Fruit fly (Drosophila melanogaster) whole organism, embryonic: Measurements from ENCODE around the gene CG33060.
A peak's percentile ranks its signal among the peaks of the same experiment; 100 is the strongest.

ENCODE experiments used
- ATbp ChIP-seq: fragments of 200-800 bp; sonication (Bioruptor generic); optimal IDR thresholded peaks from 2 replicates; lab custom pipeline; 2017; ENCODE audit warnings: missing biosample characterization, mild to moderate bottlenecking, missing genetic modification characterization, missing genetic modification reagents
- Bteb2 ChIP-seq: fragments of 200-800 bp; sonication (Bioruptor generic); optimal IDR thresholded peaks from 2 replicates; lab custom pipeline; 2016; ENCODE audit warnings: missing biosample characterization, missing genetic modification characterization
- CG10543 ChIP-seq: fragments of 200-800 bp; sonication (Bioruptor generic); optimal IDR thresholded peaks from 3 replicates; lab custom pipeline; 2017; ENCODE audit warnings: missing biosample characterization, mild to moderate bottlenecking, missing genetic modification characterization, moderate library complexity
- CG13624 ChIP-seq: fragments of 200-800 bp; sonication (Bioruptor generic); optimal IDR thresholded peaks from 2 replicates; lab custom pipeline; 2016; ENCODE audit warnings: missing biosample characterization, missing genetic modification characterization
- CG14014 ChIP-seq: fragments of 200-800 bp; sonication (Bioruptor generic); IDR thresholded peaks from 2 replicates; pipeline ENCODE4 v1.3.6; 2022; ENCODE audit warnings: missing biosample characterization, missing genetic modification characterization
- CG17568 ChIP-seq: fragments of 200-800 bp; sonication (Bioruptor generic); optimal IDR thresholded peaks from 2 replicates; lab custom pipeline; 2018; ENCODE audit warnings: missing biosample characterization, mild to moderate bottlenecking, missing genetic modification characterization, moderate library complexity
- CG17802 ChIP-seq: fragments of 200-800 bp; sonication (Bioruptor generic); optimal IDR thresholded peaks from 2 replicates; lab custom pipeline; 2018; ENCODE audit warnings: missing biosample characterization, mild to moderate bottlenecking, missing genetic modification characterization, moderate library complexity
- CG3065 ChIP-seq: fragments of 200-800 bp; sonication (Bioruptor generic); optimal IDR thresholded peaks from 2 replicates; lab custom pipeline; 2016; ENCODE audit warnings: missing biosample characterization, missing genetic modification characterization
- CG34422 ChIP-seq: fragments of 200-800 bp; sonication (Bioruptor generic); IDR thresholded peaks from 3 replicates; pipeline ENCODE4 v1.3.6; 2022; ENCODE audit warnings: missing biosample characterization, missing genetic modification characterization
- CG4424 ChIP-seq: fragments of 200-800 bp; sonication (Bioruptor generic); optimal IDR thresholded peaks from 3 replicates; lab custom pipeline; 2016; ENCODE audit warnings: missing biosample characterization, missing genetic modification characterization
- CG4820 ChIP-seq: fragments of 200-800 bp; sonication (Bioruptor generic); optimal IDR thresholded peaks from 3 replicates; lab custom pipeline; 2016; ENCODE audit warnings: missing biosample characterization, missing genetic modification characterization
- CG6765 ChIP-seq: fragments of 200-800 bp; sonication (Bioruptor generic); optimal IDR thresholded peaks from 3 replicates; lab custom pipeline; 2017; ENCODE audit warnings: missing biosample characterization, mild to moderate bottlenecking, missing genetic modification characterization
- CG8089 ChIP-seq: fragments of 200-800 bp; sonication (Bioruptor generic); optimal IDR thresholded peaks from 3 replicates; lab custom pipeline; 2016; ENCODE audit warnings: missing biosample characterization, missing genetic modification characterization
- CG9437 ChIP-seq: fragments of 200-800 bp; sonication (Bioruptor generic); optimal IDR thresholded peaks from 2 replicates; lab custom pipeline; 2018; ENCODE audit warnings: missing biosample characterization, mild to moderate bottlenecking, missing genetic modification characterization
- CG9797 ChIP-seq: fragments of 200-800 bp; sonication (Bioruptor generic); optimal IDR thresholded peaks from 3 replicates; lab custom pipeline; 2018; ENCODE audit warnings: missing biosample characterization, mild to moderate bottlenecking, missing genetic modification characterization
- CkIIα-i1 ChIP-seq: fragments of 200-800 bp; sonication (Bioruptor generic); IDR thresholded peaks from 2 replicates; pipeline ENCODE4 v1.3.6; 2022; ENCODE audit warnings: missing biosample characterization, missing genetic modification characterization
- D ChIP-seq, 2 experiments: fragments of 200-800 bp in 1 of 2; fragments of >200 bp in 1 of 2; sonication (Bioruptor generic) in 1 of 2; optimal IDR thresholded peaks; 2 replicates in 1 of 2; 3 replicates in 1 of 2; lab custom pipeline; 2017; ENCODE audit warnings: mild to moderate bottlenecking in 1 of 2, missing biosample characterization in 1 of 2, missing genetic modification characterization in 1 of 2, missing genetic modification reagents in 1 of 2
- Dbx ChIP-seq: fragments of 200-800 bp; sonication (Bioruptor generic); IDR thresholded peaks from 3 replicates; pipeline ENCODE4 v1.3.6; 2022; ENCODE audit warnings: missing biosample characterization, missing genetic modification characterization
- Dek ChIP-seq: fragments of 200-800 bp; sonication (Bioruptor generic); optimal IDR thresholded peaks from 3 replicates; lab custom pipeline; 2019; ENCODE audit warnings: missing biosample characterization, mild to moderate bottlenecking, missing genetic modification characterization, moderate library complexity
- HLH54F ChIP-seq: fragments of 200-800 bp; sonication (Bioruptor generic); optimal IDR thresholded peaks from 3 replicates; lab custom pipeline; 2016; ENCODE audit warnings: missing biosample characterization, missing genetic modification characterization
- Hr51 ChIP-seq, 2 experiments: fragments of 200-800 bp; sonication (Bioruptor generic); optimal IDR thresholded peaks; 2 replicates in 1 of 2; 3 replicates in 1 of 2; lab custom pipeline; 2016 to 2018; ENCODE audit warnings: missing biosample characterization in 2 of 2, missing genetic modification characterization in 2 of 2, mild to moderate bottlenecking in 1 of 2, moderate library complexity in 1 of 2
- Opbp ChIP-seq: fragments of 200-800 bp; sonication (Bioruptor generic); IDR thresholded peaks from 3 replicates; pipeline ENCODE4 v1.3.6; 2022; ENCODE audit warnings: missing biosample characterization, missing genetic modification characterization; ENCODE audit not compliant: partially characterized antibody
- Pdp1 ChIP-seq, 2 experiments: fragments of 200-800 bp; sonication (Bioruptor generic); optimal IDR thresholded peaks; 3 replicates each; lab custom pipeline; 2016; ENCODE audit warnings: missing biosample characterization in 2 of 2, missing genetic modification characterization in 2 of 2, mild to moderate bottlenecking in 1 of 2, moderate library complexity in 1 of 2
- Rfx ChIP-seq: fragments of 200-800 bp; sonication (Bioruptor generic); IDR thresholded peaks from 2 replicates; pipeline ENCODE4 v1.3.6; 2022; ENCODE audit warnings: missing biosample characterization, missing genetic modification characterization
- Ssrp ChIP-seq: fragments of 200-800 bp; sonication (Bioruptor generic); optimal IDR thresholded peaks from 2 replicates; lab custom pipeline; 2018; ENCODE audit warnings: missing biosample characterization, mild to moderate bottlenecking, missing genetic modification characterization, moderate library complexity
- Stat92E ChIP-seq, 3 experiments: fragments of >200 bp in 2 of 3; fragments of 200-800 bp in 1 of 3; sonication (Bioruptor generic) in 1 of 3; optimal IDR thresholded peaks; 2 replicates each; lab custom pipeline; 2017 to 2019; ENCODE audit warnings: missing biosample characterization in 3 of 3, missing genetic modification characterization in 3 of 3, mild to moderate bottlenecking in 1 of 3, moderate library complexity in 1 of 3
- ato ChIP-seq: fragments of 200-800 bp; sonication (Bioruptor generic); IDR thresholded peaks from 2 replicates; pipeline ENCODE4 v1.3.6; 2022; ENCODE audit warnings: missing biosample characterization, missing genetic modification characterization; ENCODE audit not compliant: partially characterized antibody
- bowl ChIP-seq: fragments of 200-800 bp; sonication (Bioruptor generic); IDR thresholded peaks from 2 replicates; pipeline ENCODE4 v1.3.6; 2022; ENCODE audit warnings: missing biosample characterization, missing genetic modification characterization
- chif ChIP-seq, 2 experiments: fragments of 200-800 bp; sonication (Bioruptor generic); optimal IDR thresholded peaks; 3 replicates each; lab custom pipeline; 2016; ENCODE audit warnings: missing biosample characterization in 2 of 2, missing genetic modification characterization in 2 of 2
- exex ChIP-seq: fragments of 200-800 bp; sonication (Bioruptor generic); optimal IDR thresholded peaks from 4 replicates; lab custom pipeline; 2018; ENCODE audit warnings: missing biosample characterization, mild to moderate bottlenecking, missing genetic modification characterization, moderate library complexity
- fd102C ChIP-seq: fragments of 200-800 bp; sonication (Bioruptor generic); optimal IDR thresholded peaks from 2 replicates; lab custom pipeline; 2018; ENCODE audit warnings: missing biosample characterization, mild to moderate bottlenecking, missing genetic modification characterization, moderate library complexity
- gfzf ChIP-seq: fragments of 200-800 bp; sonication (Bioruptor generic); optimal IDR thresholded peaks from 2 replicates; lab custom pipeline; 2016; ENCODE audit warnings: missing biosample characterization, mild to moderate bottlenecking, missing genetic modification characterization, moderate library complexity
- gsb-n ChIP-seq: fragments of 200-800 bp; sonication (Bioruptor generic); optimal IDR thresholded peaks from 3 replicates; lab custom pipeline; 2018; ENCODE audit warnings: missing biosample characterization, mild to moderate bottlenecking, missing genetic modification characterization
- hb ChIP-seq: fragments of 200-800 bp; sonication (Bioruptor generic); IDR thresholded peaks from 3 replicates; pipeline ENCODE4 v1.3.6; 2022; ENCODE audit warnings: missing biosample characterization, missing genetic modification characterization; ENCODE audit not compliant: partially characterized antibody
- hth ChIP-seq: fragments of >200 bp; optimal IDR thresholded peaks from 2 replicates; lab custom pipeline; 2017; ENCODE audit warnings: inconsistent platforms
- jing ChIP-seq: fragments of 200-800 bp; sonication (Bioruptor generic); optimal IDR thresholded peaks from 2 replicates; lab custom pipeline; 2018; ENCODE audit warnings: missing biosample characterization, mild to moderate bottlenecking, missing genetic modification characterization
- kay ChIP-seq: fragments of 200-800 bp; sonication (Bioruptor generic); optimal IDR thresholded peaks from 2 replicates; lab custom pipeline; 2016; ENCODE audit warnings: missing biosample characterization, missing genetic modification characterization
- lov ChIP-seq, 2 experiments: fragments of 200-800 bp in 1 of 2; fragments of >200 bp in 1 of 2; sonication (Bioruptor generic) in 1 of 2; IDR thresholded peaks in 1 of 2; optimal IDR thresholded peaks in 1 of 2; 2 replicates in 1 of 2; 3 replicates in 1 of 2; pipeline versions ENCODE4 v1.3.6 to Lab custom; 2017 to 2022; ENCODE audit warnings: missing biosample characterization in 1 of 2, missing genetic modification characterization in 1 of 2
- ranshi ChIP-seq: fragments of 200-800 bp; sonication (Bioruptor generic); IDR thresholded peaks from 2 replicates; pipeline ENCODE4 v1.3.6; 2022; ENCODE audit warnings: missing biosample characterization, missing genetic modification characterization
- run ChIP-seq: fragments of 200-800 bp; sonication (Bioruptor generic); optimal IDR thresholded peaks from 3 replicates; lab custom pipeline; 2018; ENCODE audit warnings: missing biosample characterization, mild to moderate bottlenecking, missing genetic modification characterization
- slp2 ChIP-seq: fragments of 200-800 bp; sonication (Bioruptor generic); optimal IDR thresholded peaks from 2 replicates; lab custom pipeline; 2016; ENCODE audit warnings: missing biosample characterization, missing genetic modification characterization
- so ChIP-seq: fragments of 200-800 bp; sonication (Bioruptor generic); IDR thresholded peaks from 3 replicates; pipeline ENCODE4 v1.3.6; 2022; ENCODE audit warnings: missing biosample characterization, missing genetic modification characterization
- sqz ChIP-seq: fragments of 200-800 bp; sonication (Bioruptor generic); optimal IDR thresholded peaks from 3 replicates; lab custom pipeline; 2018; ENCODE audit warnings: missing biosample characterization, mild to moderate bottlenecking, missing genetic modification characterization
- stc ChIP-seq: fragments of 200-800 bp; sonication (Bioruptor generic); IDR thresholded peaks from 2 replicates; pipeline ENCODE4 v1.3.6; 2022; ENCODE audit warnings: missing biosample characterization, missing genetic modification characterization
- stwl ChIP-seq: fragments of 200-800 bp; sonication (Bioruptor generic); optimal IDR thresholded peaks from 3 replicates; lab custom pipeline; 2018; ENCODE audit warnings: missing biosample characterization, mild to moderate bottlenecking, missing genetic modification characterization, moderate library complexity
- tap ChIP-seq: fragments of 200-800 bp; optimal IDR thresholded peaks from 3 replicates; lab custom pipeline; 2019; ENCODE audit warnings: missing biosample characterization, mild to moderate bottlenecking, missing genetic modification characterization, moderate library complexity
- trh ChIP-seq: fragments of 200-800 bp; sonication (Bioruptor generic); optimal IDR thresholded peaks from 2 replicates; lab custom pipeline; 2016; ENCODE audit warnings: missing biosample characterization, missing genetic modification characterization
- unpg ChIP-seq: fragments of 200-800 bp; sonication (Bioruptor generic); optimal IDR thresholded peaks from 3 replicates; lab custom pipeline; 2018; ENCODE audit warnings: missing biosample characterization, mild to moderate bottlenecking, missing genetic modification characterization, moderate library complexity

CG33060 gene

dm6 chr3L:16328207-16328891 is 2.5 kb upstream of the CG33060 start, which contains the start of gene CG13058 (continued):
- TF ChIP-seq Pdp1 (GFP tag; optimal IDR thresholded peaks at IDR 0.05; lab: Kevin White, UChicago) (no peak), CG34422 (GFP tag; lab: Robert Waterston, UW) (0 out of 3 replicates have a peak, but pooled peaks have one; percentile 10), trh (GFP tag; lab: Kevin White, UChicago) (no peak), sqz (GFP tag; lab: Kevin White, UChicago) (no peak), lov (optimal IDR thresholded peaks at IDR 0.05; lab: Kevin White, UChicago) (no peak), lov (GFP tag; IDR thresholded peaks at IDR 0.05; lab: Robert Waterston, UW) (no peak), CG17802 (tag; lab: Kevin White, UChicago) (no peak), hth (no peak), fd102C (no peak), CG3065 (no peak), CG6765 (GFP tag; lab: Kevin White, UChicago) (no peak), hb (GFP tag; lab: Robert Waterston, UW) (no peak), CG9437 (GFP tag; lab: Kevin White, UChicago) (peak; percentile 50), CG4820 (GFP tag; lab: Kevin White, UChicago) (peak; percentile 57), stwl (tag; lab: Kevin White, UChicago) (no peak), HLH54F (GFP tag; lab: Kevin White, UChicago) (peak; percentile 64), so (GFP tag; lab: Robert Waterston, UW) (peak; percentile 89), Dbx (GFP tag; lab: Robert Waterston, UW) (peak; percentile 64; the same call in 2 of the 3 replicates), tap (tag; lab: Kevin White, UChicago) (peak; percentile 59), Hr51 (GFP tag; optimal IDR thresholded peaks at IDR 0.05; lab: Kevin White, UChicago) (peak in 1 of 2 experiments; percentile 86), Opbp (GFP tag; lab: Robert Waterston, UW) (no peak), CG13624 (no peak), Bteb2 (GFP tag; lab: Kevin White, UChicago) (peak; percentile 42), exex (tag; lab: Kevin White, UChicago) (no peak), CG9797 (GFP tag; lab: Kevin White, UChicago) (no peak), Dek (tag; lab: Kevin White, UChicago) (peak; percentile 60), CG17568 (GFP tag; lab: Kevin White, UChicago) (no peak), chif (GFP tag; optimal IDR thresholded peaks at IDR 0.05; lab: Kevin White, UChicago) (peak; percentile 36 to 44), jing (GFP tag; lab: Kevin White, UChicago) (peak; percentile 42), CG14014 (GFP tag; lab: Robert Waterston, UW) (peak; percentile 82), Rfx (0 out of 2 replicates have a peak, but pooled peaks have one; percentile 31), kay (GFP tag; lab: Kevin White, UChicago) (no peak), D (optimal IDR thresholded peaks at IDR 0.05; lab: Kevin White, UChicago) (no peak), D (GFP tag; optimal IDR thresholded peaks at IDR 0.05; lab: Kevin White, UChicago) (no peak), Stat92E (GFP tag; optimal IDR thresholded peaks at IDR 0.05; lab: Kevin White, UChicago) (no peak), CG10543 (GFP tag; lab: Kevin White, UChicago) (peak; percentile 31), bowl (GFP tag; lab: Robert Waterston, UW) (peak; percentile 77), gsb-n (no peak), Ssrp (no peak), unpg (peak; percentile 67), ATbp (GFP tag; lab: Kevin White, UChicago) (no peak), ranshi (peak; percentile 73), ato (GFP tag; lab: Robert Waterston, UW) (no peak), slp2 (peak; percentile 37), CkIIα-i1 (no peak), gfzf (no peak), stc (GFP tag; lab: Robert Waterston, UW) (no peak), run (peak; percentile 32), CG8089 (peak; percentile 41), CG4424 (GFP tag; lab: Kevin White, UChicago) (peak; percentile 22)
